Worm (Caenorhabditis elegans): ENCODE results near the gene nlp-21.
A peak's percentile ranks its signal among the peaks of the same experiment; 100 is the strongest.

DNA sequence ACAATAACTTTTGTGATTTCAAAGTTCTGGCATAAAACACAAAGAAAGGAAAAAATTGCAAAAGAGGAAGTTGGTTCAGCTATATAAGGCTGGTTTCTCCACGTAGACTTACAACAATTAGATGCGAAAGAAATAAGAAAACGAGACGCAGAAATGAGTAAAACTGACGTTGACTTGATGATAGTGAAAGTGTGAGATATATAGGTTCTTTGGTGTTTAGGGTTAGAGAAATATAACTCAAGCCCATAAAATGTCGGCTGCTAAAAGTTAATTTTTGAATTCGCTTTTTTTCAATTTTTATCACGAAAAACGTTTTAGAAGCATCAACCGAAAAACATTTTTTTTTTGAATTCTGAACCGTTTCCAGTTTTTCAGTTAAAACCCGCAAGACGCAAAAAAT, 14.6 kb downstream of the nlp-21 start:
- TF ChIP-seq fos-1 (tag; optimal IDR thresholded peaks at IDR 0.05) = no peak
- no peak for TF ChIP-seq ceh-16 (tag; optimal IDR thresholded peaks at IDR 0.05)
- no peak for TF ChIP-seq ceh-82 (tag; optimal IDR thresholded peaks at IDR 0.05)
- no peak for TF ChIP-seq nhr-10 (tag; optimal IDR thresholded peaks at IDR 0.05)
- no peak for TF ChIP-seq nhr-11 (tag; optimal IDR thresholded peaks at IDR 0.05)
- no peak for TF ChIP-seq nhr-77 (tag; optimal IDR thresholded peaks at IDR 0.05)
- no peak for TF ChIP-seq ztf-11 (tag; optimal IDR thresholded peaks at IDR 0.05)
- no peak for TF ChIP-seq unc-39 (tag; optimal IDR thresholded peaks at IDR 0.05)
- no peak for TF ChIP-seq mdl-1 (tag; optimal IDR thresholded peaks at IDR 0.05)
- peak; percentile 87 for TF ChIP-seq snpc-4 (tag; optimal IDR thresholded peaks at IDR 0.05)
- no peak for TF ChIP-seq unc-62 (GFP tag; optimal IDR thresholded peaks at IDR 0.05)
- TF ChIP-seq egl-27 (tag; optimal IDR thresholded peaks at IDR 0.05) = no peak
- no peak for TF ChIP-seq mab-5 (tag; optimal IDR thresholded peaks at IDR 0.05)
- TF ChIP-seq nhr-23 (tag; optimal IDR thresholded peaks at IDR 0.05) = no peak

Measured in whole organism, L2 larva.